Worm (Caenorhabditis elegans) whole organism, L3 larva: Measurements from ENCODE around the gene mrp-7.

Source experiments
- R02D3.7 ChIP-seq: fragments of 150-350 bp; optimal IDR thresholded peaks from 2 replicates; lab custom pipeline; 2014; ENCODE audit warnings: missing biosample characterization, missing genetic modification characterization
- ZK546.5 ChIP-seq: sonication (generic microtip); optimal IDR thresholded peaks from 2 replicates; lab custom pipeline; 2017; ENCODE audit warnings: missing biosample characterization, missing genetic modification characterization
- aly-2 ChIP-seq: fragments of 150-350 bp; optimal IDR thresholded peaks from 2 replicates; lab custom pipeline; 2014; ENCODE audit warnings: missing biosample characterization, missing genetic modification characterization
- ama-1 ChIP-seq: fragments of 150-350 bp; optimal IDR thresholded peaks from 2 replicates; lab custom pipeline; 2018
- ceh-16 ChIP-seq: sonication (generic microtip); optimal IDR thresholded peaks from 2 replicates; lab custom pipeline; 2017; ENCODE audit warnings: missing biosample characterization, missing genetic modification characterization
- ceh-28 ChIP-seq: fragments of 150-350 bp; optimal IDR thresholded peaks from 2 replicates; lab custom pipeline; 2014; ENCODE audit warnings: missing biosample characterization, missing genetic modification reagents, missing genetic modification characterization
- ceh-82 ChIP-seq: fragments of 150-350 bp; optimal IDR thresholded peaks from 2 replicates; lab custom pipeline; 2014; ENCODE audit warnings: missing biosample characterization, missing genetic modification characterization
- ceh-9 ChIP-seq: sonication (generic microtip); optimal IDR thresholded peaks from 2 replicates; lab custom pipeline; 2018; ENCODE audit warnings: missing biosample characterization, missing genetic modification characterization
- daf-12 ChIP-seq: fragments of 150-350 bp; optimal IDR thresholded peaks from 2 replicates; lab custom pipeline; 2014; ENCODE audit warnings: missing biosample characterization, missing genetic modification reagents, missing genetic modification characterization
- egl-5 ChIP-seq: fragments of 150-350 bp; optimal IDR thresholded peaks from 2 replicates; lab custom pipeline; 2017; ENCODE audit warnings: missing biosample characterization, missing genetic modification reagents, missing genetic modification characterization, inconsistent platforms
- elt-1 ChIP-seq: fragments of 150-350 bp; optimal IDR thresholded peaks from 2 replicates; lab custom pipeline; 2014; ENCODE audit warnings: missing biosample characterization, missing genetic modification characterization
- eor-1 ChIP-seq, 2 experiments: fragments of 150-350 bp; optimal IDR thresholded peaks; 2 replicates each; lab custom pipeline; 2014 to 2018; ENCODE audit warnings: missing biosample characterization in 2 of 2, missing genetic modification characterization in 2 of 2
- fkh-10 ChIP-seq: sonication (generic microtip); optimal IDR thresholded peaks from 2 replicates; lab custom pipeline; 2017; ENCODE audit warnings: missing biosample characterization, missing genetic modification reagents, missing genetic modification characterization
- fos-1 ChIP-seq: fragments of 150-350 bp; optimal IDR thresholded peaks from 2 replicates; lab custom pipeline; 2014; ENCODE audit warnings: missing biosample characterization, missing genetic modification characterization
- hmg-11 ChIP-seq: sonication (generic microtip); optimal IDR thresholded peaks from 2 replicates; lab custom pipeline; 2016; ENCODE audit warnings: missing genetic modification characterization, missing compliant biosample characterization
- jun-1 ChIP-seq: fragments of 150-350 bp; optimal IDR thresholded peaks from 2 replicates; lab custom pipeline; 2014; ENCODE audit warnings: missing biosample characterization, missing genetic modification reagents, missing genetic modification characterization
- lin-15B ChIP-seq: fragments of 150-350 bp; optimal IDR thresholded peaks from 2 replicates; lab custom pipeline; 2014; ENCODE audit warnings: missing biosample characterization, missing genetic modification characterization
- lin-39 ChIP-seq: fragments of 150-350 bp; optimal IDR thresholded peaks from 2 replicates; lab custom pipeline; 2018; ENCODE audit warnings: missing biosample characterization, missing genetic modification reagents, missing genetic modification characterization
- lsy-12 ChIP-seq: sonication (generic microtip); optimal IDR thresholded peaks from 2 replicates; lab custom pipeline; 2016; ENCODE audit warnings: mild to moderate bottlenecking, missing genetic modification characterization, missing compliant biosample characterization
- mdl-1 ChIP-seq: fragments of 150-350 bp; optimal IDR thresholded peaks from 2 replicates; lab custom pipeline; 2014; ENCODE audit warnings: missing biosample characterization, missing genetic modification characterization
- mml-1 ChIP-seq: fragments of 150-350 bp; sonication (generic microtip); optimal IDR thresholded peaks from 3 replicates; lab custom pipeline; 2014; ENCODE audit warnings: missing biosample characterization, missing genetic modification characterization
- nfya-1 ChIP-seq: sonication (generic microtip); optimal IDR thresholded peaks from 2 replicates; lab custom pipeline; 2017; ENCODE audit warnings: missing genetic modification characterization, mild to moderate bottlenecking, missing compliant biosample characterization, antibody characterized with exemption, moderate library complexity; ENCODE audit not compliant: insufficient read depth
- nhr-11 ChIP-seq: fragments of 150-350 bp; optimal IDR thresholded peaks from 2 replicates; lab custom pipeline; 2014; ENCODE audit warnings: missing biosample characterization, missing genetic modification characterization
- nhr-237 ChIP-seq: fragments of 150-350 bp; optimal IDR thresholded peaks from 2 replicates; lab custom pipeline; 2014; ENCODE audit warnings: missing biosample characterization, missing genetic modification characterization
- nhr-28 ChIP-seq: fragments of 150-350 bp; optimal IDR thresholded peaks from 2 replicates; lab custom pipeline; 2014; ENCODE audit warnings: missing biosample characterization, missing genetic modification characterization
- nhr-67 ChIP-seq: fragments of 150-350 bp; optimal IDR thresholded peaks from 2 replicates; lab custom pipeline; 2014; ENCODE audit warnings: missing biosample characterization, missing genetic modification characterization
- nhr-76 ChIP-seq: fragments of 150-350 bp; sonication (generic microtip); optimal IDR thresholded peaks from 5 replicates; lab custom pipeline; 2014; ENCODE audit warnings: missing biosample characterization, missing genetic modification characterization
- nhr-77 ChIP-seq: fragments of 150-350 bp; optimal IDR thresholded peaks from 2 replicates; lab custom pipeline; 2014; ENCODE audit warnings: missing biosample characterization, missing genetic modification characterization
- sea-2 ChIP-seq: fragments of 150-350 bp; sonication (generic microtip); optimal IDR thresholded peaks from 4 replicates; lab custom pipeline; 2014; ENCODE audit warnings: missing biosample characterization, missing genetic modification reagents, missing genetic modification characterization
- skn-1 ChIP-seq: fragments of 150-350 bp; optimal IDR thresholded peaks from 2 replicates; lab custom pipeline; 2014; ENCODE audit warnings: missing biosample characterization, missing genetic modification characterization
- snpc-4 ChIP-seq: fragments of 150-350 bp; optimal IDR thresholded peaks from 2 replicates; lab custom pipeline; 2014; ENCODE audit warnings: missing biosample characterization, missing genetic modification characterization
- tbx-2 ChIP-seq: sonication (generic microtip); optimal IDR thresholded peaks from 2 replicates; lab custom pipeline; 2016; ENCODE audit warnings: mild to moderate bottlenecking, missing genetic modification characterization, missing compliant biosample characterization
- unc-62 ChIP-seq: fragments of 150-350 bp; sonication (generic microtip); optimal IDR thresholded peaks from 4 replicates; lab custom pipeline; 2014; ENCODE audit warnings: missing biosample characterization, missing genetic modification reagents, missing genetic modification characterization
- ztf-11 ChIP-seq: fragments of 150-350 bp; optimal IDR thresholded peaks from 2 replicates; lab custom pipeline; 2014; ENCODE audit warnings: missing biosample characterization, missing genetic modification characterization
- ztf-4 ChIP-seq: fragments of 150-350 bp; optimal IDR thresholded peaks from 2 replicates; lab custom pipeline; 2014; ENCODE audit warnings: missing biosample characterization, missing genetic modification characterization

Gene mrp-7

ce11 chrV:19674543-19674942, at the start of gene mrp-7:
TSS of gene mrp-7 (plus strand) at chrV:19674843.
- TF ChIP-seq mdl-1 (tag; lab: Kevin White, UChicago) = no peak
- TF ChIP-seq aly-2 (tag; lab: Kevin White, UChicago) = no peak
- TF ChIP-seq nfya-1 (tag; lab: Kevin White, UChicago) = no peak
- TF ChIP-seq hmg-11 = no peak
- no peak for TF ChIP-seq ceh-9
- no peak for TF ChIP-seq ceh-16
- TF ChIP-seq nhr-28 (tag; lab: Kevin White, UChicago) = no peak
- TF ChIP-seq ZK546.5 (tag; lab: Kevin White, UChicago) = no peak
- no peak for TF ChIP-seq mml-1 (tag; lab: Kevin White, UChicago)
- TF ChIP-seq nhr-11 (tag; lab: Kevin White, UChicago) = no peak
- TF ChIP-seq tbx-2 (tag; lab: Kevin White, UChicago) = no peak
- no peak for TF ChIP-seq unc-62
- TF ChIP-seq lin-39 = no peak
- no peak for TF ChIP-seq daf-12 (tag; lab: Kevin White, UChicago)
- no peak for TF ChIP-seq ceh-28 (tag; lab: Kevin White, UChicago)
- TF ChIP-seq sea-2 = no peak
- TF ChIP-seq nhr-77 (tag; lab: Kevin White, UChicago) = no peak

ce11 chrV:19625719-19626118, 48.9 kb upstream of the mrp-7 start:
- TF ChIP-seq jun-1 (tag; lab: Kevin White, UChicago) (no peak), tbx-2 (tag; lab: Kevin White, UChicago) (no peak), ceh-82 (tag; lab: Kevin White, UChicago) (no peak), nhr-77 (tag; lab: Kevin White, UChicago) (no peak), nhr-76 (tag; lab: Kevin White, UChicago) (no peak), R02D3.7 (tag; lab: Kevin White, UChicago) (no peak), fos-1 (no peak), ceh-28 (tag; lab: Kevin White, UChicago) (no peak), sea-2 (no peak), lin-15B (tag; lab: Kevin White, UChicago) (no peak), aly-2 (tag; lab: Kevin White, UChicago) (no peak), ama-1 (lab: Kevin White, UChicago) (no peak), ztf-4 (no peak), elt-1 (tag; lab: Kevin White, UChicago) (no peak), fkh-10 (no peak), ztf-11 (no peak), nhr-11 (tag; lab: Kevin White, UChicago) (no peak)

ce11 chrV:19629544-19629943, 45.1 kb upstream of the mrp-7 start:
- TF ChIP-seq ceh-16 (no peak), eor-1 (tag; optimal IDR thresholded peaks at IDR 0.05; lab: Kevin White, UChicago) (no peak), lin-15B (tag; lab: Kevin White, UChicago) (no peak), lsy-12 (no peak), nhr-67 (tag; lab: Kevin White, UChicago) (no peak), aly-2 (tag; lab: Kevin White, UChicago) (no peak), ZK546.5 (tag; lab: Kevin White, UChicago) (no peak), ceh-28 (tag; lab: Kevin White, UChicago) (no peak)

- no peak for TF ChIP-seq nhr-11 (tag; lab: Kevin White, UChicago)
- TF ChIP-seq daf-12 (tag; lab: Kevin White, UChicago) = no peak
- peak; percentile 98 for TF ChIP-seq ceh-28 (tag; lab: Kevin White, UChicago)
- TF ChIP-seq ama-1 (lab: Kevin White, UChicago) = no peak
- TF ChIP-seq eor-1 (tag; optimal IDR thresholded peaks at IDR 0.05; lab: Kevin White, UChicago) = no peak
Measured at ce11 chrV:19629973-19630372, 44.7 kb upstream of the mrp-7 start.

ce11 chrV:19630569-19630968, 44.1 kb upstream of the mrp-7 start:
- no peak for TF ChIP-seq ceh-82 (tag; lab: Kevin White, UChicago)
- peak; percentile 94 for TF ChIP-seq ceh-28 (tag; lab: Kevin White, UChicago)
- TF ChIP-seq ztf-4 = no peak
- TF ChIP-seq, all 47 proteins: peak for 1

- no peak for TF ChIP-seq skn-1 (tag; lab: Kevin White, UChicago)
- TF ChIP-seq ztf-11 = no peak
- no peak for TF ChIP-seq unc-62
- no peak for TF ChIP-seq nhr-237 (tag; lab: Kevin White, UChicago)
- TF ChIP-seq ZK546.5 (tag; lab: Kevin White, UChicago) = no peak
- TF ChIP-seq lsy-12 = no peak
- TF ChIP-seq daf-12 (tag; lab: Kevin White, UChicago) = no peak
- no peak for TF ChIP-seq nfya-1 (tag; lab: Kevin White, UChicago)
- TF ChIP-seq egl-5 (tag; lab: Kevin White, UChicago) = no peak
- no peak for TF ChIP-seq fos-1
- TF ChIP-seq hmg-11 = no peak
- no peak for TF ChIP-seq snpc-4 (tag; lab: Kevin White, UChicago)
- TF ChIP-seq fkh-10 = no peak
- no peak for TF ChIP-seq mdl-1 (tag; lab: Kevin White, UChicago)
- TF ChIP-seq nhr-76 (tag; lab: Kevin White, UChicago) = no peak
- TF ChIP-seq nhr-28 (tag; lab: Kevin White, UChicago) = no peak
- TF ChIP-seq R02D3.7 (tag; lab: Kevin White, UChicago) = no peak
- TF ChIP-seq elt-1 (tag; lab: Kevin White, UChicago) = no peak
Measured at ce11 chrV:19632546-19632945, 42.1 kb upstream of the mrp-7 start, which contains the start of gene Y43F8C.5. TSS of gene Y43F8C.5 (minus strand) at chrV:19632646.
